Worm (Caenorhabditis elegans) whole organism, midembryonic: ENCODE measurements around the gene T26C12.2.

Source experiments
- flt-1 ChIP-seq: fragments of 200-800 bp; sonication (Bioruptor generic); IDR thresholded peaks from 2 replicates; pipeline ENCODE4 v1.3.6; 2022; ENCODE audit warnings: missing genetic modification characterization, missing compliant biosample characterization
- ref-1 ChIP-seq: fragments of 200-800 bp; sonication (Bioruptor generic); conservative IDR thresholded peaks from 2 replicates; pipeline ENCODE4 v1.3.6; 2022; ENCODE audit warnings: missing genetic modification reagents, missing genetic modification characterization, missing compliant biosample characterization
- tab-1 ChIP-seq: fragments of 200-800 bp; sonication (Bioruptor generic); IDR thresholded peaks from 2 replicates; pipeline ENCODE4 v1.3.6; 2022; ENCODE audit warnings: missing genetic modification characterization, missing compliant biosample characterization
- ztf-23 ChIP-seq: fragments of 200-800 bp; sonication (Bioruptor generic); IDR thresholded peaks from 2 replicates; pipeline ENCODE4 v1.3.6; 2022; ENCODE audit warnings: missing genetic modification reagents, missing genetic modification characterization, missing compliant biosample characterization

- TF ChIP-seq flt-1 (GFP tag; lab: Robert Waterston, UW) (no peak), ztf-23 (GFP tag; lab: Robert Waterston, UW) (no peak), tab-1 (GFP tag; lab: Robert Waterston, UW) (no peak), ref-1 (GFP tag; lab: Robert Waterston, UW) (no peak)
Measured at ce11 chrIV:3308885-3309284, 43.3 kb upstream of the T26C12.2 start.
